Fruit fly (Drosophila melanogaster): ENCODE measurements around the gene PolrMT.

The PolrMT gene

DNA sequence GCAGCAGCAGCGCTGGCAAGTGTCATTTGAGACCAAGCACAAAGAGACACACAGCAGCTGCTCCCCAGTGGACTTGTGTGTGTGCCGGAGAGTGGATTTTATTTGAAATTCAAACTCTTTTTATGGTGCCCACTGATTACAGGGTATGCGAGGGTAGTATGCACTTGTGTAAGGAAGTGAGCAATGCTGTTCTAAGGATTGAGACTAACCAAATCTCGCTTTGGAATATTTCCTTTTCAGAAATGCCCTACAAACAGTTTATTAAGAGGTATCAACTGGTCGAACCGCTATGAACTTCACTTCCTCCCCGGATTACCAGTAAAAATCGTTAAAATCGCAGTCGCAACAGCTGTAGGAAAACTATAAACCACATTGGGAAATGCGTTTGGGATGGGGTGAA, 32.4 kb downstream of the PolrMT start (continued):
- no peak for TF ChIP-seq B-H2 (GFP tag; optimal IDR thresholded peaks at IDR 0.05)
- peak; percentile 67 for TF ChIP-seq CG4360 (GFP tag; IDR thresholded peaks at IDR 0.05)
- TF ChIP-seq CG9437 (GFP tag; optimal IDR thresholded peaks at IDR 0.05): peak; percentile 76
- TF ChIP-seq Fer3 (tag; optimal IDR thresholded peaks at IDR 0.05): peak; percentile 78
- peak; percentile 96 for TF ChIP-seq CG8944 (GFP tag; optimal IDR thresholded peaks at IDR 0.05)
- peak; percentile 85 for TF ChIP-seq danr (GFP tag; IDR thresholded peaks at IDR 0.05)
- peak; percentile 90; the same call in 1 of the 2 replicates for TF ChIP-seq CG8765 (GFP tag; IDR thresholded peaks at IDR 0.05)
- TF ChIP-seq pnt (GFP tag; optimal IDR thresholded peaks at IDR 0.05): peak; percentile 94
- TF ChIP-seq al (GFP tag; IDR thresholded peaks at IDR 0.05): peak; percentile 43; the same call in 1 of the 2 replicates
- no peak for TF ChIP-seq br (optimal IDR thresholded peaks at IDR 0.05)
- peak; percentile 85 for TF ChIP-seq NfI (GFP tag; optimal IDR thresholded peaks at IDR 0.05)
- TF ChIP-seq seq (GFP tag; IDR thresholded peaks at IDR 0.05): peak; percentile 79
- TF ChIP-seq CG8359 (GFP tag; optimal IDR thresholded peaks at IDR 0.05; ENCODE audit: borderline replicate concordance): peak; percentile 76
- TF ChIP-seq ac (GFP tag; optimal IDR thresholded peaks at IDR 0.05): peak; percentile 89
- peak; percentile 81 for TF ChIP-seq Oaz (GFP tag; IDR thresholded peaks at IDR 0.05)
- TF ChIP-seq CG14441 (GFP tag; IDR thresholded peaks at IDR 0.05): peak; percentile 93
- peak; percentile 93 for TF ChIP-seq CG14667 (GFP tag; IDR thresholded peaks at IDR 0.05)
- peak; percentile 89 for TF ChIP-seq CG12219 (GFP tag; optimal IDR thresholded peaks at IDR 0.05)
- TF ChIP-seq H2.0 (GFP tag; IDR thresholded peaks at IDR 0.05): peak; percentile 95
- no peak for TF ChIP-seq hkb (optimal IDR thresholded peaks at IDR 0.05)
- TF ChIP-seq hkb (GFP tag; IDR thresholded peaks at IDR 0.05): peak; percentile 92
- no peak for TF ChIP-seq corto (GFP tag; optimal IDR thresholded peaks at IDR 0.05)
- TF ChIP-seq h (optimal IDR thresholded peaks at IDR 0.05): no peak
- TF ChIP-seq hb (GFP tag; IDR thresholded peaks at IDR 0.05; ENCODE audit: partially characterized antibody): no peak
- peak; percentile 74 for TF ChIP-seq CG12104 (GFP tag; optimal IDR thresholded peaks at IDR 0.05)
- peak; percentile 92 for TF ChIP-seq CG17361 (GFP tag; IDR thresholded peaks at IDR 0.05)
- TF ChIP-seq sens (GFP tag): peak; percentile 100
- TF ChIP-seq grau (tag; optimal IDR thresholded peaks at IDR 0.05): peak; percentile 82
- TF ChIP-seq ato (GFP tag; IDR thresholded peaks at IDR 0.05; ENCODE audit: partially characterized antibody): no peak
- TF ChIP-seq YL-1 (GFP tag; optimal IDR thresholded peaks at IDR 0.05): peak; percentile 3
- peak; percentile 13 for TF ChIP-seq CG15514 (GFP tag; optimal IDR thresholded peaks at IDR 0.05)
- TF ChIP-seq chinmo (GFP tag; IDR thresholded peaks at IDR 0.05; ENCODE audit: partially characterized antibody): no peak
- no peak for TF ChIP-seq zen2 (GFP tag; IDR thresholded peaks at IDR 0.05; ENCODE audit: partially characterized antibody)
- 0 out of 3 replicates have a peak, but pooled peaks have one; percentile 43 for TF ChIP-seq Dbx (GFP tag; IDR thresholded peaks at IDR 0.05)
- TF ChIP-seq eyg (GFP tag; optimal IDR thresholded peaks at IDR 0.05): peak; percentile 84
- peak in 1 of 3 experiments; percentile 89 for TF ChIP-seq lola (GFP tag; optimal IDR thresholded peaks at IDR 0.05)
- TF ChIP-seq Xrp1 (GFP tag; IDR thresholded peaks at IDR 0.05): peak; percentile 97
- TF ChIP-seq CG8281 (tag; optimal IDR thresholded peaks at IDR 0.05): peak; percentile 61
- TF ChIP-seq disco-r (GFP tag; optimal IDR thresholded peaks at IDR 0.05): peak; percentile 84
- no peak for TF ChIP-seq tna (GFP tag; IDR thresholded peaks at IDR 0.05; ENCODE audit: partially characterized antibody)
- peak; percentile 84 for TF ChIP-seq CrebB (tag; optimal IDR thresholded peaks at IDR 0.05)
- peak; percentile 41 to 96 for TF ChIP-seq bsh (GFP tag; optimal IDR thresholded peaks at IDR 0.05)
- peak; percentile 75; the same call in 1 of the 2 replicates for TF ChIP-seq wdn (GFP tag; IDR thresholded peaks at IDR 0.05)
- TF ChIP-seq fd3F (GFP tag; optimal IDR thresholded peaks at IDR 0.05): peak; percentile 50
- TF ChIP-seq CG5245 (GFP tag; optimal IDR thresholded peaks at IDR 0.05): peak; percentile 95
- no peak for TF ChIP-seq Tbp (GFP tag; optimal IDR thresholded peaks at IDR 0.05)
- peak; percentile 93 for TF ChIP-seq dan (GFP tag; IDR thresholded peaks at IDR 0.05)
- no peak for TF ChIP-seq Dip2 (GFP tag; IDR thresholded peaks at IDR 0.05)
- TF ChIP-seq aop (GFP tag; IDR thresholded peaks at IDR 0.05): peak; percentile 84; the same call in 1 of the 2 replicates
- TF ChIP-seq HHEX (GFP tag; optimal IDR thresholded peaks at IDR 0.05): peak; percentile 83
- peak; percentile 66 for TF ChIP-seq HmgZ (tag; optimal IDR thresholded peaks at IDR 0.05)
- TF ChIP-seq CG9797 (GFP tag; optimal IDR thresholded peaks at IDR 0.05): peak; percentile 23
